Fruit fly (Drosophila melanogaster) whole organism, embryonic: ENCODE measurements around the gene CG46059.

Source experiments
- CG10321 ChIP-seq: fragments of 200-800 bp; sonication (Bioruptor generic); IDR thresholded peaks from 2 replicates; pipeline ENCODE4 v1.3.6; 2022; ENCODE audit warnings: missing biosample characterization, missing genetic modification characterization
- CG10979 ChIP-seq: fragments of 200-800 bp; sonication (Bioruptor generic); optimal IDR thresholded peaks from 2 replicates; lab custom pipeline; 2018; ENCODE audit warnings: missing biosample characterization, mild to moderate bottlenecking, missing genetic modification characterization, moderate library complexity
- CG11093 ChIP-seq: fragments of 200-800 bp; sonication (Bioruptor generic); IDR thresholded peaks from 3 replicates; pipeline ENCODE4 v1.3.6; 2022; ENCODE audit warnings: missing biosample characterization, missing genetic modification characterization
- CG11695 ChIP-seq: fragments of 200-800 bp; sonication (Bioruptor generic); IDR thresholded peaks from 3 replicates; pipeline ENCODE4 v1.3.6; 2022; ENCODE audit warnings: missing biosample characterization, missing genetic modification characterization
- CG12299 ChIP-seq: fragments of 200-800 bp; sonication (Bioruptor generic); optimal IDR thresholded peaks from 2 replicates; lab custom pipeline; 2018; ENCODE audit warnings: missing biosample characterization, mild to moderate bottlenecking, missing genetic modification characterization
- CG13424 ChIP-seq: fragments of 200-800 bp; sonication (Bioruptor generic); optimal IDR thresholded peaks from 2 replicates; lab custom pipeline; 2019; ENCODE audit warnings: missing biosample characterization, mild to moderate bottlenecking, missing genetic modification characterization, moderate library complexity
- CG17385 ChIP-seq: fragments of 200-800 bp; sonication (Bioruptor generic); optimal IDR thresholded peaks from 3 replicates; lab custom pipeline; 2018; ENCODE audit warnings: missing biosample characterization, mild to moderate bottlenecking, missing genetic modification characterization
- CG2678 ChIP-seq: fragments of 200-800 bp; sonication (Bioruptor generic); optimal IDR thresholded peaks from 3 replicates; lab custom pipeline; 2019; ENCODE audit warnings: missing biosample characterization, mild to moderate bottlenecking, missing genetic modification characterization, moderate library complexity
- CG31441 ChIP-seq: fragments of 200-800 bp; sonication (Bioruptor generic); IDR thresholded peaks from 2 replicates; pipeline ENCODE4 v1.3.6; 2022; ENCODE audit warnings: missing biosample characterization, missing genetic modification characterization
- CG4328 ChIP-seq: fragments of 200-800 bp; sonication (Bioruptor generic); optimal IDR thresholded peaks from 3 replicates; lab custom pipeline; 2017; ENCODE audit warnings: missing biosample characterization, missing genetic modification reagents, missing genetic modification characterization
- CG4820 ChIP-seq: fragments of 200-800 bp; sonication (Bioruptor generic); optimal IDR thresholded peaks from 3 replicates; lab custom pipeline; 2016; ENCODE audit warnings: missing biosample characterization, missing genetic modification characterization
- CG5953 ChIP-seq: fragments of 200-800 bp; sonication (Bioruptor generic); IDR thresholded peaks from 2 replicates; pipeline ENCODE4 v1.3.6; 2022; ENCODE audit warnings: missing biosample characterization, missing genetic modification characterization
- CG7786 ChIP-seq: fragments of 200-800 bp; sonication (Bioruptor generic); optimal IDR thresholded peaks from 2 replicates; lab custom pipeline; 2016; ENCODE audit warnings: missing biosample characterization, missing genetic modification characterization
- CG7839 ChIP-seq: fragments of 200-800 bp; sonication (Bioruptor generic); optimal IDR thresholded peaks from 3 replicates; lab custom pipeline; 2018; ENCODE audit warnings: missing biosample characterization, mild to moderate bottlenecking, missing genetic modification characterization, moderate library complexity
- CG8281 ChIP-seq: fragments of 200-800 bp; sonication (Bioruptor generic); optimal IDR thresholded peaks from 2 replicates; lab custom pipeline; 2018; ENCODE audit warnings: missing biosample characterization, mild to moderate bottlenecking, missing genetic modification characterization, moderate library complexity
- Camta ChIP-seq: fragments of 200-800 bp; sonication (Bioruptor generic); optimal IDR thresholded peaks from 2 replicates; lab custom pipeline; 2016; ENCODE audit warnings: missing biosample characterization, missing genetic modification characterization
- Deaf1 ChIP-seq: fragments of 200-800 bp; optimal IDR thresholded peaks from 3 replicates; lab custom pipeline; 2019; ENCODE audit warnings: missing biosample characterization, mild to moderate bottlenecking, missing genetic modification characterization, moderate library complexity
- Dll ChIP-seq: fragments of 200-800 bp; sonication (Bioruptor generic); IDR thresholded peaks from 4 replicates; pipeline ENCODE4 v1.3.6; 2022; ENCODE audit warnings: missing biosample characterization, missing genetic modification characterization; ENCODE audit not compliant: partially characterized antibody
- ERR ChIP-seq: fragments of 200-800 bp; sonication (Bioruptor generic); optimal IDR thresholded peaks from 2 replicates; lab custom pipeline; 2016; ENCODE audit warnings: missing biosample characterization, missing genetic modification characterization
- Hey ChIP-seq: fragments of 200-800 bp; sonication (Bioruptor generic); optimal IDR thresholded peaks from 3 replicates; lab custom pipeline; 2018; ENCODE audit warnings: missing biosample characterization, mild to moderate bottlenecking, missing genetic modification characterization
- Hmr ChIP-seq: fragments of 200-800 bp; sonication (Bioruptor generic); optimal IDR thresholded peaks from 3 replicates; lab custom pipeline; 2017; ENCODE audit warnings: mild to moderate bottlenecking, missing biosample characterization, missing genetic modification reagents, missing genetic modification characterization
- MTF-1 ChIP-seq: fragments of 200-800 bp; sonication (Bioruptor generic); optimal IDR thresholded peaks from 2 replicates; lab custom pipeline; 2018; ENCODE audit warnings: missing biosample characterization, mild to moderate bottlenecking, missing genetic modification characterization, borderline replicate concordance
- Myb ChIP-seq: fragments of 200-800 bp; sonication (Bioruptor generic); optimal IDR thresholded peaks from 2 replicates; lab custom pipeline; 2016; ENCODE audit warnings: missing biosample characterization, missing genetic modification characterization
- Rx ChIP-seq: fragments of 200-800 bp; sonication (Bioruptor generic); IDR thresholded peaks from 2 replicates; pipeline ENCODE4 v1.3.6; 2022; ENCODE audit warnings: missing biosample characterization, missing genetic modification characterization
- Scr ChIP-seq: fragments of 200-800 bp; sonication (Bioruptor generic); IDR thresholded peaks from 2 replicates; pipeline ENCODE4 v1.3.6; 2022; ENCODE audit warnings: missing biosample characterization, missing genetic modification characterization; ENCODE audit not compliant: partially characterized antibody
- Side ChIP-seq: fragments of 200-800 bp; sonication (Bioruptor generic); optimal IDR thresholded peaks from 2 replicates; lab custom pipeline; 2016; ENCODE audit warnings: missing biosample characterization, missing genetic modification characterization
- az2 ChIP-seq: fragments of 200-800 bp; sonication (Bioruptor generic); optimal IDR thresholded peaks from 3 replicates; lab custom pipeline; 2016; ENCODE audit warnings: missing biosample characterization, missing genetic modification characterization
- bsh ChIP-seq, 2 experiments: fragments of 200-800 bp; sonication (Bioruptor generic); optimal IDR thresholded peaks; 2 replicates each; lab custom pipeline; 2017 to 2018; ENCODE audit warnings: mild to moderate bottlenecking in 2 of 2, missing biosample characterization in 2 of 2, missing genetic modification characterization in 2 of 2, moderate library complexity in 1 of 2
- btn ChIP-seq: fragments of 200-800 bp; sonication (Bioruptor generic); optimal IDR thresholded peaks from 2 replicates; lab custom pipeline; 2016; ENCODE audit warnings: missing biosample characterization, missing genetic modification characterization
- cas ChIP-seq: fragments of 200-800 bp; sonication (Bioruptor generic); IDR thresholded peaks from 2 replicates; pipeline ENCODE4 v1.3.6; 2022; ENCODE audit warnings: missing biosample characterization, missing genetic modification characterization
- eve ChIP-seq, 2 experiments: fragments of >200 bp; optimal IDR thresholded peaks; 2 replicates each; lab custom pipeline; 2017; ENCODE audit warnings: missing biosample characterization in 2 of 2, missing genetic modification characterization in 2 of 2
- ftz-f1 ChIP-seq: fragments of 200-800 bp; sonication (Bioruptor generic); optimal IDR thresholded peaks from 2 replicates; lab custom pipeline; 2016; ENCODE audit warnings: missing biosample characterization, missing genetic modification characterization
- gcm2 ChIP-seq: fragments of 200-800 bp; sonication (Bioruptor generic); optimal IDR thresholded peaks from 2 replicates; lab custom pipeline; 2016; ENCODE audit warnings: missing biosample characterization, missing genetic modification characterization
- h ChIP-seq: fragments of >200 bp; optimal IDR thresholded peaks from 2 replicates; lab custom pipeline; 2017
- nerfin-1 ChIP-seq: fragments of 200-800 bp; sonication (Bioruptor generic); optimal IDR thresholded peaks from 3 replicates; lab custom pipeline; 2019; ENCODE audit warnings: missing biosample characterization, mild to moderate bottlenecking, missing genetic modification characterization, moderate library complexity
- pan ChIP-seq, 4 experiments: fragments of >200 bp in 3 of 4; fragments of 200-800 bp in 1 of 4; sonication (Bioruptor generic) in 1 of 4; optimal IDR thresholded peaks in 3 of 4; IDR thresholded peaks in 1 of 4; 2 replicates each; pipeline versions ENCODE4 v1.3.6 to Lab custom; 2017 to 2022; ENCODE audit warnings: missing biosample characterization in 2 of 4, missing genetic modification characterization in 2 of 4, mixed read lengths in 1 of 4
- pho ChIP-seq: fragments of 200-800 bp; sonication (Bioruptor generic); optimal IDR thresholded peaks from 2 replicates; lab custom pipeline; 2016; ENCODE audit warnings: missing biosample characterization, missing genetic modification characterization
- psq ChIP-seq: fragments of 200-800 bp; sonication (Bioruptor generic); optimal IDR thresholded peaks from 2 replicates; lab custom pipeline; 2017; ENCODE audit warnings: missing biosample characterization, missing genetic modification characterization
- pzg ChIP-seq: fragments of 200-800 bp; sonication (Bioruptor generic); optimal IDR thresholded peaks from 3 replicates; lab custom pipeline; 2018; ENCODE audit warnings: missing biosample characterization, mild to moderate bottlenecking, missing genetic modification characterization, moderate library complexity
- repo ChIP-seq: fragments of 200-800 bp; sonication (Bioruptor generic); optimal IDR thresholded peaks from 2 replicates; lab custom pipeline; 2016; ENCODE audit warnings: missing biosample characterization, missing genetic modification characterization
- sug ChIP-seq: fragments of 200-800 bp; optimal IDR thresholded peaks from 2 replicates; lab custom pipeline; 2019; ENCODE audit warnings: missing biosample characterization, mild to moderate bottlenecking, missing genetic modification characterization, moderate library complexity
- vfl ChIP-seq: fragments of 200-800 bp; sonication (Bioruptor generic); optimal IDR thresholded peaks from 2 replicates; lab custom pipeline; 2016; ENCODE audit warnings: missing biosample characterization, missing genetic modification characterization
- zfh2 ChIP-seq: fragments of 200-800 bp; sonication (Bioruptor generic); optimal IDR thresholded peaks from 2 replicates; lab custom pipeline; 2016; ENCODE audit warnings: missing biosample characterization, missing genetic modification characterization

Gene CG46059

dm6 chr2L:19196443-19197044 lies 13.0 kb upstream of the CG46059 start (continued):
- TF ChIP-seq CG4820 (GFP tag; lab: Kevin White, UChicago) (peak; percentile 41), az2 (GFP tag; lab: Kevin White, UChicago) (peak; percentile 60), CG5953 (GFP tag; lab: Robert Waterston, UW) (no peak), Dll (GFP tag; lab: Robert Waterston, UW) (no peak), pzg (GFP tag; lab: Kevin White, UChicago) (no peak), CG4328 (GFP tag; lab: Kevin White, UChicago) (no peak), CG10321 (GFP tag; lab: Robert Waterston, UW) (no peak), CG2678 (tag; lab: Kevin White, UChicago) (peak; percentile 56), CG7786 (GFP tag; lab: Kevin White, UChicago) (peak; percentile 38), CG31441 (peak; percentile 68), bsh (GFP tag; optimal IDR thresholded peaks at IDR 0.05; lab: Kevin White, UChicago) (peak; percentile 47 to 80), vfl (GFP tag; lab: Kevin White, UChicago) (no peak), Rx (GFP tag; lab: Robert Waterston, UW) (peak; percentile 72), CG7839 (peak; percentile 66), Hey (no peak), pan (optimal IDR thresholded peaks at IDR 0.05; lab: Kevin White, UChicago) (no peak), pan (GFP tag; optimal IDR thresholded peaks at IDR 0.05 in 1 of 2, IDR thresholded peaks at IDR 0.05 in 1 of 2) (peak in 1 of 2 experiments; percentile 79), gcm2 (no peak), nerfin-1 (tag; lab: Kevin White, UChicago) (peak; percentile 92), CG8281 (no peak), ERR (GFP tag; lab: Kevin White, UChicago) (no peak), sug (no peak), CG13424 (tag; lab: Kevin White, UChicago) (peak; percentile 53), CG11695 (GFP tag; lab: Robert Waterston, UW) (0 out of 3 replicates have a peak, but pooled peaks have one; percentile 42), psq (GFP tag; lab: Kevin White, UChicago) (no peak), pho (GFP tag; lab: Kevin White, UChicago) (no peak), Hmr (peak; percentile 3), Scr (no peak), CG11093 (GFP tag; lab: Robert Waterston, UW) (peak; percentile 68), cas (peak; percentile 29; the same call in 1 of the 2 replicates), h (lab: Kevin White, UChicago) (no peak), CG17385 (GFP tag; lab: Kevin White, UChicago) (peak; percentile 42), Side (GFP tag; lab: Kevin White, UChicago) (peak; percentile 31), ftz-f1 (GFP tag; lab: Kevin White, UChicago) (no peak), zfh2 (GFP tag; lab: Kevin White, UChicago) (no peak), eve (GFP tag; optimal IDR thresholded peaks at IDR 0.05; lab: Kevin White, UChicago) (no peak), CG10979 (peak; percentile 76), MTF-1 (GFP tag; lab: Kevin White, UChicago) (no peak), repo (GFP tag; lab: Kevin White, UChicago) (no peak), Deaf1 (tag; lab: Kevin White, UChicago) (no peak), btn (GFP tag; lab: Kevin White, UChicago) (peak; percentile 8), Myb (GFP tag; lab: Kevin White, UChicago) (no peak), Camta (GFP tag; lab: Kevin White, UChicago) (peak; percentile 34), CG12299 (no peak)
